Worm (Caenorhabditis elegans) whole organism, L2 larva: Measurements from ENCODE around the gene pyc-1.

Source experiments
- C34F6.9 ChIP-seq: fragments of 150-350 bp; optimal IDR thresholded peaks from 2 replicates; lab custom pipeline; 2014; ENCODE audit warnings: missing biosample characterization, missing genetic modification characterization
- F13H6.1 ChIP-seq: sonication (generic microtip); optimal IDR thresholded peaks from 2 replicates; lab custom pipeline; 2016; ENCODE audit warnings: missing genetic modification characterization, missing compliant biosample characterization
- R02D3.7 ChIP-seq: fragments of 150-350 bp; optimal IDR thresholded peaks from 2 replicates; lab custom pipeline; 2014; ENCODE audit warnings: missing biosample characterization, missing genetic modification characterization
- Y55F3AM.14 ChIP-seq: fragments of 200-800 bp; sonication (Bioruptor generic); optimal IDR thresholded peaks from 2 replicates; lab custom pipeline; 2018; ENCODE audit warnings: mild to moderate bottlenecking, missing genetic modification characterization, missing compliant biosample characterization
- ZK546.5 ChIP-seq: sonication (generic microtip); optimal IDR thresholded peaks from 2 replicates; lab custom pipeline; 2017; ENCODE audit warnings: missing biosample characterization, missing genetic modification characterization
- alr-1 ChIP-seq: fragments of 150-350 bp; optimal IDR thresholded peaks from 2 replicates; lab custom pipeline; 2014; ENCODE audit warnings: missing biosample characterization, missing genetic modification characterization
- aly-2 ChIP-seq: fragments of 150-350 bp; optimal IDR thresholded peaks from 2 replicates; lab custom pipeline; 2014; ENCODE audit warnings: missing biosample characterization, missing genetic modification characterization
- ama-1 ChIP-seq: fragments of 150-350 bp; optimal IDR thresholded peaks from 2 replicates; lab custom pipeline; 2018; ENCODE audit warnings: inconsistent platforms
- ceh-16 ChIP-seq: fragments of 150-350 bp; optimal IDR thresholded peaks from 2 replicates; lab custom pipeline; 2014; ENCODE audit warnings: missing biosample characterization, missing genetic modification characterization
- ceh-82 ChIP-seq: fragments of 150-350 bp; optimal IDR thresholded peaks from 2 replicates; lab custom pipeline; 2014; ENCODE audit warnings: missing biosample characterization, missing genetic modification characterization
- crh-2 ChIP-seq: sonication (generic microtip); optimal IDR thresholded peaks from 2 replicates; lab custom pipeline; 2017; ENCODE audit warnings: missing biosample characterization, missing genetic modification characterization
- egl-27 ChIP-seq: sonication (generic microtip); optimal IDR thresholded peaks from 3 replicates; lab custom pipeline; 2017; ENCODE audit warnings: missing biosample characterization, missing genetic modification reagents, missing genetic modification characterization
- elt-1 ChIP-seq: fragments of 150-350 bp; optimal IDR thresholded peaks from 2 replicates; lab custom pipeline; 2014; ENCODE audit warnings: missing biosample characterization, missing genetic modification characterization
- fos-1 ChIP-seq: fragments of 150-350 bp; optimal IDR thresholded peaks from 2 replicates; lab custom pipeline; 2014; ENCODE audit warnings: missing biosample characterization, missing genetic modification characterization
- gmeb-1 ChIP-seq: fragments of 150-350 bp; optimal IDR thresholded peaks from 2 replicates; lab custom pipeline; 2014; ENCODE audit warnings: missing biosample characterization, missing genetic modification characterization
- lin-11 ChIP-seq: fragments of 150-350 bp; sonication (generic microtip); optimal IDR thresholded peaks from 2 replicates; lab custom pipeline; 2014; ENCODE audit warnings: missing biosample characterization, missing genetic modification characterization, inconsistent platforms, mixed read lengths
- lin-13 ChIP-seq: fragments of 150-350 bp; optimal IDR thresholded peaks from 2 replicates; lab custom pipeline; 2014; ENCODE audit warnings: missing biosample characterization, missing genetic modification reagents, missing genetic modification characterization
- lin-39 ChIP-seq: fragments of 150-350 bp; optimal IDR thresholded peaks from 2 replicates; lab custom pipeline; 2014; ENCODE audit warnings: missing biosample characterization, missing genetic modification reagents, missing genetic modification characterization
- lsy-2 ChIP-seq, 2 experiments: fragments of 150-350 bp in 1 of 2; sonication (generic microtip) in 1 of 2; optimal IDR thresholded peaks; 2 replicates each; lab custom pipeline; 2014 to 2017; ENCODE audit warnings: missing biosample characterization in 2 of 2, missing genetic modification characterization in 2 of 2
- nhr-10 ChIP-seq: sonication (generic microtip); optimal IDR thresholded peaks from 2 replicates; lab custom pipeline; 2017; ENCODE audit warnings: missing biosample characterization, missing genetic modification characterization
- nhr-11 ChIP-seq: fragments of 150-350 bp; optimal IDR thresholded peaks from 2 replicates; lab custom pipeline; 2014; ENCODE audit warnings: missing biosample characterization, missing genetic modification characterization
- nhr-129 ChIP-seq: fragments of 150-350 bp; optimal IDR thresholded peaks from 2 replicates; lab custom pipeline; 2014; ENCODE audit warnings: missing biosample characterization, missing genetic modification characterization
- nhr-21 ChIP-seq: fragments of 150-350 bp; optimal IDR thresholded peaks from 2 replicates; lab custom pipeline; 2014; ENCODE audit warnings: missing biosample characterization, missing genetic modification characterization
- nhr-237 ChIP-seq: fragments of 150-350 bp; optimal IDR thresholded peaks from 2 replicates; lab custom pipeline; 2014; ENCODE audit warnings: missing biosample characterization, missing genetic modification characterization
- nhr-25 ChIP-seq: fragments of 150-350 bp; sonication (generic microtip); optimal IDR thresholded peaks from 3 replicates; lab custom pipeline; 2014; ENCODE audit warnings: missing biosample characterization, missing genetic modification characterization
- nhr-77 ChIP-seq: fragments of 150-350 bp; optimal IDR thresholded peaks from 2 replicates; lab custom pipeline; 2014; ENCODE audit warnings: missing biosample characterization, missing genetic modification characterization
- peb-1 ChIP-seq: fragments of 150-350 bp; optimal IDR thresholded peaks from 2 replicates; lab custom pipeline; 2014; ENCODE audit warnings: missing biosample characterization, missing genetic modification characterization
- sem-4 ChIP-seq: fragments of 150-350 bp; optimal IDR thresholded peaks from 2 replicates; lab custom pipeline; 2014; ENCODE audit warnings: missing biosample characterization, missing genetic modification reagents, missing genetic modification characterization
- sma-3 ChIP-seq: sonication (generic microtip); optimal IDR thresholded peaks from 2 replicates; lab custom pipeline; 2016; ENCODE audit warnings: missing genetic modification reagents, missing genetic modification characterization, missing compliant biosample characterization
- sma-9 ChIP-seq, 2 experiments: fragments of 150-350 bp in 1 of 2; sonication (generic microtip) in 1 of 2; optimal IDR thresholded peaks; 2 replicates each; lab custom pipeline; 2014 to 2016; ENCODE audit warnings: missing genetic modification characterization in 2 of 2, mild to moderate bottlenecking in 1 of 2, missing biosample characterization in 1 of 2, missing compliant biosample characterization in 1 of 2, missing genetic modification reagents in 1 of 2, moderate library complexity in 1 of 2
- unc-39 ChIP-seq: fragments of 150-350 bp; optimal IDR thresholded peaks from 2 replicates; lab custom pipeline; 2014; ENCODE audit warnings: missing biosample characterization, missing genetic modification characterization
- unc-55 ChIP-seq: fragments of 150-350 bp; sonication (generic microtip); optimal IDR thresholded peaks from 3 replicates; lab custom pipeline; 2014; ENCODE audit warnings: missing biosample characterization, missing genetic modification reagents, missing genetic modification characterization
- unc-62 ChIP-seq: fragments of 150-350 bp; optimal IDR thresholded peaks from 2 replicates; lab custom pipeline; 2014; ENCODE audit warnings: missing biosample characterization, missing genetic modification reagents, missing genetic modification characterization
- zag-1 ChIP-seq: fragments of 150-350 bp; optimal IDR thresholded peaks from 2 replicates; lab custom pipeline; 2014; ENCODE audit warnings: missing biosample characterization, missing genetic modification characterization
- ztf-4 ChIP-seq: fragments of 150-350 bp; optimal IDR thresholded peaks from 2 replicates; lab custom pipeline; 2014; ENCODE audit warnings: missing biosample characterization, missing genetic modification characterization

pyc-1 gene

DNA sequence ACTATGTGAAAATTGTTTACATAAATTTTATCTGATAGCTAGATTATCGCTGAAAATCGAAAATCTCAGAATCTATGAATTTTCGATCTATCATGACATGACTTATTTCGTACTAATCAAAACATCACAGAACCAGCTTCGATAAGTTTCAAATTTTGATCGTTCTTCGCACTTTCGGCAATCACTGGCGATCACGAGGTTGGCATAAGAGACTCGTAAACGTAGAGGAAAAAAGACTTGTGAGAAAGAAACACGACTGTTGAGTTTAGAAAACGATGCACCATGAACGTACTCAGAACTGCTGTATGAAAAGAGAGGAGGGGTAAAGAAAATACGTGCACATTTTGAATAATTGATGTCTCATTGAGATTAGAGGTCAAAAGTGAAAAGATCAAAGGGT lies 1.6 kb upstream of the pyc-1 start (continued):
- peak; percentile 27 for TF ChIP-seq egl-27
- no peak for TF ChIP-seq nhr-11
- no peak for TF ChIP-seq unc-39 (tag; lab: Kevin White, UChicago)
- peak; percentile 90 for TF ChIP-seq nhr-21
- peak; percentile 84 for TF ChIP-seq sma-3 (GFP tag; lab: Kevin White, UChicago)
- TF ChIP-seq C34F6.9 (tag; lab: Kevin White, UChicago): peak; percentile 77

DNA sequence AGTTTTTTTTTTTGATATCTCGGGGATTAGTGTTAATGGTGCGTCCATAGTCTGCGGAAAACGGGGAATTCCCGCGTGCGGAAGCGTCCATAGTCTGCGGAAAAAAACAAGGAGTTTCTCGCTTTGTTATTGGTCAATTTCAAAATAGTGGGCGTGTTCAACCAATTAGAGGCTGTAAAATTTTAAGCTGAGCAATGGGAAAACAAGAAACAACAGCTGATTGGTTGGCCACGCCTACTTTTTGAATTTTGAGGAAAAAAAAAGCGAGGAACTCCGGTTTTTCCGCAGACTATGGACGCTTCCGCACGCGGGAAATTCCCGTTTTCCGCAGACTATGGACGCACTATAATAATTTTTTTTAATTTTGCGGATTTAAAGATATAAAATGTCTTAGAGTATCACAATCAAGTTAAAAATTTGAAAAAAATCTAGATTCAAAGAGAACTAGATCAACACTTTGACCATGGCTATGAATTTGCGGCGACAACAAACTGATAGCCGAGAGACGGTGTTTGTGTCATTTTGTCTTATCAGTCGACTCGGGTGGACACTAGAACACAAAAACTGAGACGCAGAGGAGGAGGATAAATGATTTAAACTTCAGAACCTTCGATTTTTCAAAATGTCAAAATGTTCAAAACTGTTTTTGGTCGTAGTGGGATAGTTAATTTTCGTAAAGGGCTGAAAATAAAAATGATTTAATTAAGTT lies 950 bp upstream of the pyc-1 start:
- TF ChIP-seq fos-1 (tag; lab: Kevin White, UChicago) (peak; percentile 54), ama-1 (lab: Kevin White, UChicago) (peak; percentile 6)

DNA sequence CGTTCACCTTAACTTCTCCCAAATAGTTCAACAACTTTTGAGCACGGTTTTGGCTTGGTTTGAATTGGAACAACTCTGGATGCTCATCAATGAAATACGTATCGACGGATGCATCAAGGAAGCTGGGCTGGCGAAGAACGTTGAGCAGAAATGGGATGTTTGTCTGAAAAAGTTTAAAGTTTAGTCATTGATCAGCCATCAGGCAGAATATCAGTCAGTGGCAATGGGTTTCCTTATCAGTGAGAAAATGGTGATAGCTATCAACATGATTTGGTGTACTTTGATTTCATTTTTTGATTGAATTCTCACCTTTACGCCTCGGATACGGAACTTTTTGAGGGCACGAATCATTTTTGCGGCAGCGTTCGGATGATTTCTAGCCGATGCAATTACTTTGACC lies 1.8 kb downstream of the pyc-1 start:
- TF ChIP-seq peb-1 (tag; lab: Kevin White, UChicago): no peak
- TF ChIP-seq ztf-4 (tag; lab: Kevin White, UChicago): no peak
- TF ChIP-seq nhr-237: no peak
- TF ChIP-seq Y55F3AM.14: no peak
- TF ChIP-seq ama-1 (lab: Kevin White, UChicago): peak; percentile 53
- TF ChIP-seq sma-9 (GFP tag; optimal IDR thresholded peaks at IDR 0.05; lab: Kevin White, UChicago): peak; percentile 47
- no peak for TF ChIP-seq sma-9 (tag; optimal IDR thresholded peaks at IDR 0.05; lab: Kevin White, UChicago)
- no peak for TF ChIP-seq C34F6.9 (tag; lab: Kevin White, UChicago)
- TF ChIP-seq nhr-10 (tag; lab: Kevin White, UChicago): no peak
- no peak for TF ChIP-seq zag-1 (tag; lab: Kevin White, UChicago)
- TF ChIP-seq fos-1 (tag; lab: Kevin White, UChicago): peak; percentile 65
- TF ChIP-seq, all 48 proteins: peak for 3

ce11 chrV:11819451-11819850 lies 2.9 kb downstream of the pyc-1 start:
- TF ChIP-seq C34F6.9 (tag; lab: Kevin White, UChicago) (no peak), nhr-11 (no peak), lsy-2 (tag; optimal IDR thresholded peaks at IDR 0.05; lab: Kevin White, UChicago) (no peak), gmeb-1 (tag; lab: Kevin White, UChicago) (no peak), unc-55 (GFP tag; lab: Kevin White, UChicago) (no peak), elt-1 (tag; lab: Kevin White, UChicago) (no peak), R02D3.7 (tag; lab: Kevin White, UChicago) (no peak), sem-4 (tag; lab: Kevin White, UChicago) (no peak), lin-13 (GFP tag; lab: Kevin White, UChicago) (no peak), ceh-82 (no peak), ZK546.5 (no peak), unc-39 (tag; lab: Kevin White, UChicago) (no peak), sma-9 (GFP tag; optimal IDR thresholded peaks at IDR 0.05; lab: Kevin White, UChicago) (no peak), sma-9 (tag; optimal IDR thresholded peaks at IDR 0.05; lab: Kevin White, UChicago) (no peak)

- TF ChIP-seq nhr-129 (tag; lab: Kevin White, UChicago): no peak
- no peak for TF ChIP-seq unc-55 (GFP tag; lab: Kevin White, UChicago)
- TF ChIP-seq lin-39 (tag; lab: Kevin White, UChicago): no peak
- no peak for TF ChIP-seq crh-2 (tag; lab: Kevin White, UChicago)
- TF ChIP-seq lin-11 (tag; lab: Kevin White, UChicago): no peak
- no peak for TF ChIP-seq aly-2 (tag; lab: Kevin White, UChicago)
- no peak for TF ChIP-seq F13H6.1
- no peak for TF ChIP-seq nhr-25
- no peak for TF ChIP-seq ceh-16 (tag; lab: Kevin White, UChicago)
- no peak for TF ChIP-seq peb-1 (tag; lab: Kevin White, UChicago)
- TF ChIP-seq lsy-2 (tag; optimal IDR thresholded peaks at IDR 0.05; lab: Kevin White, UChicago): no peak
- no peak for TF ChIP-seq egl-27
- no peak for TF ChIP-seq gmeb-1 (tag; lab: Kevin White, UChicago)
- no peak for TF ChIP-seq unc-62 (GFP tag; lab: Kevin White, UChicago)
- TF ChIP-seq nhr-77 (tag; lab: Kevin White, UChicago): no peak
- TF ChIP-seq alr-1 (tag; lab: Kevin White, UChicago): no peak
Observed at ce11 chrV:11818786-11819185, 3.5 kb downstream of the pyc-1 start.
